Worm (Caenorhabditis elegans): ENCODE data around the gene F16G10.8.

- no peak for TF ChIP-seq Y53G8AR.9 (GFP tag; conservative IDR thresholded peaks at IDR 0.05)
- no peak for TF ChIP-seq egl-18 (GFP tag; IDR thresholded peaks at IDR 0.05)
- TF ChIP-seq bed-1 (GFP tag; IDR thresholded peaks at IDR 0.05), result no peak
- no peak for TF ChIP-seq snpc-4 (GFP tag; optimal IDR thresholded peaks at IDR 0.05)
- no peak for TF ChIP-seq snpc-4 (tag; optimal IDR thresholded peaks at IDR 0.05)
- TF ChIP-seq him-1 (tag; optimal IDR thresholded peaks at IDR 0.05), result no peak
- TF ChIP-seq pha-4 (tag; optimal IDR thresholded peaks at IDR 0.05), result no peak
- no peak for TF ChIP-seq ceh-40 (GFP tag; IDR thresholded peaks at IDR 0.05)
- TF ChIP-seq ekl-4 (GFP tag; IDR thresholded peaks at IDR 0.05), result no peak
- TF ChIP-seq lin-54 (GFP tag; optimal IDR thresholded peaks at IDR 0.05), result no peak
- no peak for TF ChIP-seq attf-6 (GFP tag; IDR thresholded peaks at IDR 0.05)
- no peak for TF ChIP-seq F37B4.10 (GFP tag; IDR thresholded peaks at IDR 0.05)
These were observed 47.7 kb downstream of the F16G10.8 start, which contains the start of gene F43C11.7 for ce11 chrII:2335572-2335971.

Data from whole organism, young adult.